Worm (Caenorhabditis elegans) whole organism, L1 larva: ENCODE data around the gene M106.2.

ENCODE experiments used
- F16B12.6 ChIP-seq: fragments of 150-350 bp; optimal IDR thresholded peaks from 2 replicates; lab custom pipeline; 2014; ENCODE audit warnings: missing biosample characterization, missing genetic modification characterization
- Y116A8C.19 ChIP-seq: sonication (generic microtip); optimal IDR thresholded peaks from 2 replicates; lab custom pipeline; 2016; ENCODE audit warnings: missing compliant biosample characterization, missing genetic modification characterization, borderline replicate concordance
- aha-1 ChIP-seq: fragments of 150-350 bp; optimal IDR thresholded peaks from 2 replicates; lab custom pipeline; 2014; ENCODE audit warnings: missing biosample characterization, missing genetic modification characterization
- ama-1 ChIP-seq: fragments of 150-350 bp; optimal IDR thresholded peaks from 2 replicates; lab custom pipeline; 2014
- blmp-1 ChIP-seq: fragments of 150-350 bp; optimal IDR thresholded peaks from 2 replicates; lab custom pipeline; 2014; ENCODE audit warnings: missing biosample characterization, missing genetic modification characterization
- ceh-63 ChIP-seq: fragments of 200-800 bp; sonication (Bioruptor generic); optimal IDR thresholded peaks from 2 replicates; lab custom pipeline; 2018; ENCODE audit warnings: mild to moderate bottlenecking, missing genetic modification characterization, missing compliant biosample characterization
- ceh-8 ChIP-seq: fragments of 200-800 bp; sonication (Bioruptor generic); optimal IDR thresholded peaks from 2 replicates; lab custom pipeline; 2018; ENCODE audit warnings: mild to moderate bottlenecking, missing genetic modification characterization, moderate library complexity, missing compliant biosample characterization
- ceh-90 ChIP-seq: sonication (generic microtip); optimal IDR thresholded peaks from 2 replicates; lab custom pipeline; 2016; ENCODE audit warnings: missing genetic modification characterization, missing compliant biosample characterization
- ces-1 ChIP-seq: fragments of 150-350 bp; optimal IDR thresholded peaks from 2 replicates; lab custom pipeline; 2014; ENCODE audit warnings: missing biosample characterization, missing genetic modification reagents, missing genetic modification characterization
- dsc-1 ChIP-seq: sonication (generic microtip); optimal IDR thresholded peaks from 2 replicates; lab custom pipeline; 2016; ENCODE audit warnings: mild to moderate bottlenecking, missing genetic modification characterization, missing compliant biosample characterization
- efl-1 ChIP-seq, 4 experiments: fragments of 150-350 bp; optimal IDR thresholded peaks in 3 of 4; peaks in 1 of 4; 1 replicate in 1 of 4; 2 replicates in 3 of 4; lab custom pipeline; 2014; ENCODE audit warnings: missing biosample characterization in 2 of 4, missing genetic modification characterization in 2 of 4, missing genetic modification reagents in 2 of 4
- efl-3 ChIP-seq: fragments of 200-800 bp; sonication (Bioruptor generic); optimal IDR thresholded peaks from 2 replicates; lab custom pipeline; 2018; ENCODE audit warnings: mild to moderate bottlenecking, missing genetic modification characterization, missing compliant biosample characterization
- elt-2 ChIP-seq: sonication (generic microtip); optimal IDR thresholded peaks from 2 replicates; lab custom pipeline; 2016; ENCODE audit warnings: missing genetic modification characterization, mild to moderate bottlenecking, inconsistent platforms, missing compliant biosample characterization, missing genetic modification reagents
- ets-5 ChIP-seq: fragments of 200-800 bp; sonication (Bioruptor generic); IDR thresholded peaks from 2 replicates; pipeline ENCODE4 v1.3.6; 2022; ENCODE audit warnings: missing genetic modification characterization, missing compliant biosample characterization
- fkh-4 ChIP-seq: sonication (generic microtip); optimal IDR thresholded peaks from 2 replicates; lab custom pipeline; 2016; ENCODE audit warnings: missing compliant biosample characterization, missing genetic modification characterization, borderline replicate concordance
- fkh-8 ChIP-seq: sonication (generic microtip); optimal IDR thresholded peaks from 2 replicates; lab custom pipeline; 2016; ENCODE audit warnings: mild to moderate bottlenecking, missing genetic modification characterization, missing compliant biosample characterization
- fos-1 ChIP-seq: fragments of 150-350 bp; optimal IDR thresholded peaks from 2 replicates; lab custom pipeline; 2014; ENCODE audit warnings: missing biosample characterization, missing genetic modification characterization
- grh-1 ChIP-seq: fragments of 200-800 bp; sonication (Bioruptor generic); IDR thresholded peaks from 2 replicates; pipeline ENCODE4 v1.3.6; 2022; ENCODE audit warnings: missing genetic modification reagents, missing genetic modification characterization, missing compliant biosample characterization
- hlh-17 ChIP-seq: fragments of 200-800 bp; sonication (Bioruptor generic); optimal IDR thresholded peaks from 2 replicates; lab custom pipeline; 2018; ENCODE audit warnings: missing genetic modification characterization, mild to moderate bottlenecking, missing compliant biosample characterization, moderate library complexity, borderline replicate concordance
- isw-1 ChIP-seq: fragments of 200-800 bp; sonication (Bioruptor generic); IDR thresholded peaks from 2 replicates; pipeline ENCODE4 v1.3.6; 2022; ENCODE audit warnings: missing genetic modification characterization, missing compliant biosample characterization
- jun-1 ChIP-seq: fragments of 150-350 bp; optimal IDR thresholded peaks from 2 replicates; lab custom pipeline; 2014; ENCODE audit warnings: missing biosample characterization, missing genetic modification reagents, missing genetic modification characterization
- lin-14 ChIP-seq: fragments of 200-800 bp; sonication (Bioruptor generic); optimal IDR thresholded peaks from 2 replicates; lab custom pipeline; 2018; ENCODE audit warnings: mild to moderate bottlenecking, missing genetic modification characterization, moderate library complexity, missing compliant biosample characterization
- lin-15B ChIP-seq: fragments of 150-350 bp; sonication (generic microtip); optimal IDR thresholded peaks from 3 replicates; lab custom pipeline; 2014; ENCODE audit warnings: missing biosample characterization, missing genetic modification characterization
- lin-39 ChIP-seq: fragments of 150-350 bp; optimal IDR thresholded peaks from 2 replicates; lab custom pipeline; 2014; ENCODE audit warnings: missing biosample characterization, missing genetic modification reagents, missing genetic modification characterization
- lir-3 ChIP-seq: sonication (generic microtip); optimal IDR thresholded peaks from 2 replicates; lab custom pipeline; 2016; ENCODE audit warnings: mild to moderate bottlenecking, missing genetic modification characterization, moderate library complexity, missing compliant biosample characterization; ENCODE audit not compliant: poor library complexity
- lsy-2 ChIP-seq, 2 experiments: fragments of 150-350 bp; optimal IDR thresholded peaks; 2 replicates each; lab custom pipeline; 2014; ENCODE audit warnings: missing biosample characterization in 2 of 2, missing genetic modification characterization in 2 of 2
- mep-1 ChIP-seq: fragments of 150-350 bp; optimal IDR thresholded peaks from 2 replicates; lab custom pipeline; 2014; ENCODE audit warnings: missing biosample characterization, missing genetic modification characterization
- nhr-11 ChIP-seq: fragments of 150-350 bp; optimal IDR thresholded peaks from 2 replicates; lab custom pipeline; 2014; ENCODE audit warnings: missing biosample characterization, missing genetic modification characterization
- nhr-12 ChIP-seq: sonication (generic microtip); optimal IDR thresholded peaks from 2 replicates; lab custom pipeline; 2017; ENCODE audit warnings: missing biosample characterization, missing genetic modification characterization
- nhr-19 ChIP-seq: fragments of 200-800 bp; sonication (Bioruptor generic); conservative IDR thresholded peaks from 2 replicates; pipeline ENCODE4 v1.3.6; 2022; ENCODE audit warnings: missing genetic modification characterization, missing compliant biosample characterization
- nhr-237 ChIP-seq: fragments of 150-350 bp; optimal IDR thresholded peaks from 2 replicates; lab custom pipeline; 2014; ENCODE audit warnings: missing biosample characterization, missing genetic modification characterization
- nhr-47 ChIP-seq: sonication (generic microtip); optimal IDR thresholded peaks from 2 replicates; lab custom pipeline; 2016; ENCODE audit warnings: mild to moderate bottlenecking, missing genetic modification characterization, moderate library complexity, missing compliant biosample characterization
- nhr-71 ChIP-seq: sonication (generic microtip); optimal IDR thresholded peaks from 2 replicates; lab custom pipeline; 2016; ENCODE audit warnings: mild to moderate bottlenecking, missing genetic modification characterization, moderate library complexity, missing compliant biosample characterization
- nhr-84 ChIP-seq: sonication (generic microtip); optimal IDR thresholded peaks from 2 replicates; lab custom pipeline; 2017; ENCODE audit warnings: missing biosample characterization, missing genetic modification characterization
- pqm-1 ChIP-seq: sonication (generic microtip); optimal IDR thresholded peaks from 3 replicates; lab custom pipeline; 2017; ENCODE audit warnings: missing biosample characterization, missing genetic modification characterization
- rnt-1 ChIP-seq: sonication (generic microtip); optimal IDR thresholded peaks from 2 replicates; lab custom pipeline; 2016; ENCODE audit warnings: mild to moderate bottlenecking, missing genetic modification characterization, moderate library complexity, missing compliant biosample characterization
- skn-1 ChIP-seq: fragments of 150-350 bp; optimal IDR thresholded peaks from 2 replicates; lab custom pipeline; 2014; ENCODE audit warnings: missing biosample characterization, missing genetic modification characterization
- snpc-4 ChIP-seq: fragments of 150-350 bp; optimal IDR thresholded peaks from 2 replicates; lab custom pipeline; 2014; ENCODE audit warnings: missing biosample characterization, missing genetic modification characterization
- snu-23 ChIP-seq: sonication (generic microtip); optimal IDR thresholded peaks from 2 replicates; lab custom pipeline; 2016; ENCODE audit warnings: missing genetic modification characterization, missing compliant biosample characterization
- sox-4 ChIP-seq: sonication (generic microtip); optimal IDR thresholded peaks from 2 replicates; lab custom pipeline; 2016; ENCODE audit warnings: missing genetic modification characterization, missing compliant biosample characterization
- swsn-7 ChIP-seq: sonication (generic microtip); optimal IDR thresholded peaks from 2 replicates; lab custom pipeline; 2016; ENCODE audit warnings: missing genetic modification characterization, missing compliant biosample characterization
- tbx-2 ChIP-seq: sonication (generic microtip); optimal IDR thresholded peaks from 2 replicates; lab custom pipeline; 2016; ENCODE audit warnings: missing genetic modification characterization, missing compliant biosample characterization
- tlp-1 ChIP-seq: fragments of 150-350 bp; optimal IDR thresholded peaks from 2 replicates; lab custom pipeline; 2014; ENCODE audit warnings: missing biosample characterization, missing genetic modification characterization
- unc-130 ChIP-seq: fragments of 150-350 bp; optimal IDR thresholded peaks from 2 replicates; lab custom pipeline; 2017; ENCODE audit warnings: missing biosample characterization, missing genetic modification characterization, inconsistent platforms
- unc-86 ChIP-seq: sonication (generic microtip); optimal IDR thresholded peaks from 2 replicates; lab custom pipeline; 2016; ENCODE audit warnings: missing genetic modification characterization, missing compliant biosample characterization
- vab-15 ChIP-seq: sonication (generic microtip); optimal IDR thresholded peaks from 2 replicates; lab custom pipeline; 2017; ENCODE audit warnings: missing genotype, mild to moderate bottlenecking, missing genetic modification characterization, missing compliant biosample characterization
- zip-4 ChIP-seq: fragments of 200-800 bp; sonication (Bioruptor generic); optimal IDR thresholded peaks from 2 replicates; lab custom pipeline; 2018; ENCODE audit warnings: mild to moderate bottlenecking, missing genetic modification characterization, moderate library complexity, missing compliant biosample characterization
- ztf-11 ChIP-seq, 2 experiments: sonication (generic microtip); optimal IDR thresholded peaks; 2 replicates each; lab custom pipeline; 2016 to 2017; ENCODE audit warnings: missing genetic modification characterization in 2 of 2, missing biosample characterization in 1 of 2, missing compliant biosample characterization in 1 of 2
- ztf-4 ChIP-seq: fragments of 150-350 bp; optimal IDR thresholded peaks from 2 replicates; lab custom pipeline; 2014; ENCODE audit warnings: missing biosample characterization, missing genetic modification characterization

Gene M106.2

DNA sequence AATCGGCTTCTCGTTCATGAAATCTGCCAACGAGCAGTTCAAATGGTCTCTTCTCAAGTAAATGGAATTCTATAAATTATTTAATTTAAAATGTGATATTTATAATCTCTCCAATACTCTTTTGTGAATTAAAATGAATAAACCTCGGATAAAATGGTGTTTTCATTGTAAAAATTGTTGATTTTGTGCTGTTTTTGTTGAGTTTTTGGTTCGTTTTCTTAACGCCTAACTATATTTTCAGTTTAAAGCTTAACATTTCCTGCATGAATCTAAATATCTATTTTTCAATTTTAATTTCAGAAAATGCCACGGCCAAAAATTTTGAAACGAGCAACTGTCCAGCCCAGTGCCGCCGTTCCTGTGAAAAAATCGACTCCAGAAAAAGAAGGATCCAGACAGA lies 23.8 kb upstream of the M106.2 start, which contains the start of gene orc-2:
TSS of gene orc-2 (plus strand) at position 301 of the 400 bp plus-strand sequence.
- TF ChIP-seq nhr-71 (tag; lab: Kevin White, UChicago) (no peak), lin-14 (GFP tag; lab: Kevin White, UChicago) (no peak), zip-4 (GFP tag; lab: Kevin White, UChicago) (no peak), lin-15B (tag; lab: Kevin White, UChicago) (no peak), lsy-2 (tag; optimal IDR thresholded peaks at IDR 0.05; lab: Kevin White, UChicago) (no peak), jun-1 (no peak), nhr-84 (tag; lab: Kevin White, UChicago) (no peak), unc-86 (tag; lab: Kevin White, UChicago) (no peak), skn-1 (tag; lab: Kevin White, UChicago) (no peak), ces-1 (GFP tag; lab: Kevin White, UChicago) (no peak), vab-15 (tag; lab: Kevin White, UChicago) (no peak), grh-1 (GFP tag; lab: Robert Waterston, UW) (no peak)

DNA sequence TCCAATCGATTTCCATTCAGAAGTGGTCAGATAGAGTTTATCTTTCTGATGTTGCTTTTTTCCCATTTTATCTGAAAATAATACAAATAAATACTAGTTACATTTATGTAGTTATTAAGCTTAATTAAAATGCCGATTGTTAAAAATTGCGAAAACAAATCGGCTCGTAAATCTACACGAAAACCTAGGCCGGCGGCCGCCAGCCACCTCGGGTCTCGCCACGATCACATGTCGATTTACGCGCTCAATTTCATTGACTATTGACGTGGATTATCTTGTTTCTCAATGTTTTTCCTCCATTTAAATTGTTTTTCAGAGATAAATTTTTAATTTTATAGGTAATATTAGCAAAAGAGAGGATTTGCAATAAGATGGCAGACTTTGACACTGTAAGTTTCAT lies 22.7 kb upstream of the M106.2 start, which contains the start of the genes cyn-4 and copz-1:
TSS of gene cyn-4 (minus strand) at position 71 of the 400 bp plus-strand sequence.
TSS of gene copz-1 (plus strand) at position 339 of the 400 bp plus-strand sequence.
- TF ChIP-seq skn-1 (tag; lab: Kevin White, UChicago) (peak; percentile 59), ceh-90 (tag; lab: Kevin White, UChicago) (peak; percentile 84), sox-4 (tag; lab: Kevin White, UChicago) (peak; percentile 54), isw-1 (GFP tag; lab: Robert Waterston, UW) (peak; percentile 87), snu-23 (GFP tag; lab: Kevin White, UChicago) (peak; percentile 91), efl-1 (optimal IDR thresholded peaks at IDR 0.05; lab: Kevin White, UChicago) (peak; percentile 85 to 87), efl-1 (GFP tag; optimal IDR thresholded peaks at IDR 0.05 in 1 of 2; lab: Kevin White, UChicago) (peak; percentile 80 to 97), vab-15 (tag; lab: Kevin White, UChicago) (peak; percentile 69), nhr-47 (tag; lab: Kevin White, UChicago) (peak; percentile 89), tlp-1 (tag; lab: Kevin White, UChicago) (no peak), unc-130 (peak; percentile 89), nhr-19 (GFP tag; lab: Robert Waterston, UW) (peak; percentile 78), fkh-8 (peak; percentile 85), lsy-2 (tag; optimal IDR thresholded peaks at IDR 0.05; lab: Kevin White, UChicago) (peak; percentile 93 to 94), swsn-7 (tag; lab: Kevin White, UChicago) (peak; percentile 85), ceh-8 (GFP tag; lab: Kevin White, UChicago) (peak; percentile 6), Y116A8C.19 (no peak), lin-39 (tag; lab: Kevin White, UChicago) (peak; percentile 30), nhr-11 (tag; lab: Kevin White, UChicago) (peak; percentile 9), fos-1 (peak; percentile 34), rnt-1 (tag; lab: Kevin White, UChicago) (peak; percentile 98), snpc-4 (tag; lab: Kevin White, UChicago) (peak; percentile 42), elt-2 (tag; lab: Kevin White, UChicago) (peak; percentile 45), lir-3 (tag; lab: Kevin White, UChicago) (peak; percentile 93), ets-5 (no peak), unc-86 (tag; lab: Kevin White, UChicago) (peak; percentile 77), lin-14 (GFP tag; lab: Kevin White, UChicago) (peak; percentile 88), ztf-11 (tag; optimal IDR thresholded peaks at IDR 0.05; lab: Kevin White, UChicago) (peak in 1 of 2 experiments; percentile 86), blmp-1 (tag; lab: Kevin White, UChicago) (peak; percentile 52), pqm-1 (tag; lab: Kevin White, UChicago) (no peak), ceh-63 (GFP tag; lab: Kevin White, UChicago) (no peak), zip-4 (GFP tag; lab: Kevin White, UChicago) (peak; percentile 53), grh-1 (GFP tag; lab: Robert Waterston, UW) (peak; percentile 60), lin-15B (tag; lab: Kevin White, UChicago) (peak; percentile 81), nhr-237 (peak; percentile 40), efl-3 (GFP tag; lab: Kevin White, UChicago) (no peak), fkh-4 (tag; lab: Kevin White, UChicago) (peak; percentile 83), nhr-71 (tag; lab: Kevin White, UChicago) (peak; percentile 92), F16B12.6 (tag; lab: Kevin White, UChicago) (peak; percentile 59), aha-1 (tag; lab: Kevin White, UChicago) (no peak), hlh-17 (no peak), nhr-84 (tag; lab: Kevin White, UChicago) (no peak), ama-1 (lab: Kevin White, UChicago) (no peak), nhr-12 (tag; lab: Kevin White, UChicago) (no peak), mep-1 (peak; percentile 79), dsc-1 (tag; lab: Kevin White, UChicago) (peak; percentile 87), ztf-4 (no peak), tbx-2 (tag; lab: Kevin White, UChicago) (peak; percentile 91)
